Fruit fly (Drosophila melanogaster): Measurements from ENCODE around the gene Pfdn4.

The Pfdn4 gene

DNA sequence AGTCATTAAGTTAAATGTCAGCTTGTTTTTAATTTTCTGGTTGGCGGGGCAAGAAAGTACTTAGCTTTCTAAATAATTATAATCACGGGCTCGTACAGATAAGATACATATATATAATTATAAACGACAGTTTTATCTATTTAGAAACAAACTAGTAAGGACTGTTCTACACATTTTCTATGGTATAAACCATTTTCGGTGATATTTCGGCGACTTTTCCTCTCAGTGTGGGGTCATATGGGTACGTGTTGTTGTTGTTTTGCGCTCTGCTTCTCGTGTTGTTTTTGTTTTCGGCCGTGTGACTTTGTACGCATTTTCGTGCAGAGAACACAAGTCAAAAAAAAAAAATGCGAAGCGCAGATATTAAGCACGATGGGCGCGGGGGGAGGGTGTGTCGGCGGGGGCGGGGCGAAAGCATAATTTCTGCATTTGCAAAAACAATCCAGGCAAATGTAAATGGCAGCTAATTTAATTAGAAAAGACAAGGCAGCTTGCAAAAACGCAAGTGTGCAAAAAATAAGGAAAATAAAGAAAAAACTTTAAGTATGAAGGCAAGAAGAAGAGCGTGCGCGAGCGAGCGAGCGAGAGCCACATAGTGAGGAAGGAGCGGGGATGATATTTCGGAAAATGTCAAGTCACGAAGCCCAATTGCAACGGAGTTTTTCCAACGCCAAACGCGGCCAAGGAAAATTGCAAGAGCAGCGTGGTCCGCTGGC is 2.5 kb downstream of the Pfdn4 start (continued):
- TF ChIP-seq CG14965 (GFP tag; optimal IDR thresholded peaks at IDR 0.05; ENCODE audit: borderline replicate concordance) (no peak), CoRest (tag; optimal IDR thresholded peaks at IDR 0.05) (peak; percentile 30), schlank (tag; optimal IDR thresholded peaks at IDR 0.05) (no peak), zf30C (GFP tag; optimal IDR thresholded peaks at IDR 0.05) (peak; percentile 79), sqz (GFP tag; optimal IDR thresholded peaks at IDR 0.05) (peak; percentile 88), CG7839 (tag; optimal IDR thresholded peaks at IDR 0.05) (peak; percentile 60), lilli (GFP tag; optimal IDR thresholded peaks at IDR 0.05) (peak; percentile 29), ci (GFP tag; IDR thresholded peaks at IDR 0.05) (peak; percentile 66)

DNA sequence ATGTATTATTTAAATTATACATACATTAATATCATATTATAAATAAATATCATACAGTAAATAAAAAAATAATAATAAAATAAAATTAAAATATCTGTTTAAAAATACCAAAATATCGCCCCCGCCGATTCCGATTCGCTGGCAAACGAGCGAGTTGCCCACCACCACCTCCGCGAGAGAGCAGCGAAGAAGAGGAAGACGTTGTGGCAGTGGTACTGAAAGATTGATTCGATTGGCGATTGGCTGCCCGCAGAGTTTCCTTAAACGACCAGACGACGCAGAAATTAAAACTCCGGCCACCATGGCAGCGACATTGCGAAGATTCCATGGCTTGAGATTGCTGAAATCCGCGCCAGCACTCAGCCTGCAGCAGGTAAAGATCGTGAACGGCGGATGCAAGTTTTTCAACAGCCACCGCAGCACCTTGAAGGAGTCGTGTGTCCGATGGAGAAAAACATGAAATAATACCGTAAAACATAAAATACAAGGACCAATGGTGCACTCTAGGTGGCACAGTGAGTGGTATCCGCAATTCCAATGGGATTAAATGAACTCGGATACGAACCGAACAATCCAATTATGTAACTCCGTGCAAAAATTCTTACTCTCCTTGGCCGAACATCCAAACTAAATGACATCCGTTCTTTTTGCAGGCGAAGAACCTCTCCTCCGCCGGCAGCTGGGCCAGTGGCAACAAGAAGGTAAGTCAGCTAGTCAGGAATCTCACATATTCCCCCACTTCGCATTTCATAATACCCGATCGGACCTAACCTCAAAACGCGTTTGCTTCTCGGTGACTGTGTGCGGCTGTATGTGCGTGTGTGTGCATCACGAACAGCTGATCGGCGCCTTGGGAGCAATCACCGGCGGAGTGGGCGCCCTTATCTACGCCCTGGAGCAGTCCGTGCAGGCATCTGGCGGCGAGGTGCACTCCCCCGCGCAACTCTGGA is 7.5 kb downstream of the Pfdn4 start, which contains the start of gene Cyt-c1:
Cyt-c1 (plus strand) TSS at position 173 of the 950 bp plus-strand sequence.
- no peak for TF ChIP-seq CG10565 (GFP tag; optimal IDR thresholded peaks at IDR 0.05)
- no peak for TF ChIP-seq Jarid2 (GFP tag; optimal IDR thresholded peaks at IDR 0.05)
- TF ChIP-seq Hand (GFP tag; optimal IDR thresholded peaks at IDR 0.05), result no peak
- TF ChIP-seq Sin3A (optimal IDR thresholded peaks at IDR 0.05), result peak; percentile 18
- TF ChIP-seq CG3407 (GFP tag; optimal IDR thresholded peaks at IDR 0.05), result no peak
- TF ChIP-seq Dll (GFP tag; IDR thresholded peaks at IDR 0.05; ENCODE audit: partially characterized antibody), result peak; percentile 72
- no peak for TF ChIP-seq CG18619 (GFP tag; optimal IDR thresholded peaks at IDR 0.05)
- TF ChIP-seq CG8290 (GFP tag; optimal IDR thresholded peaks at IDR 0.05), result no peak
- no peak for TF ChIP-seq CG8290 (tag; optimal IDR thresholded peaks at IDR 0.05)
- no peak for TF ChIP-seq CG8478 (optimal IDR thresholded peaks at IDR 0.05)
- no peak for TF ChIP-seq pita (GFP tag; optimal IDR thresholded peaks at IDR 0.05)
- no peak for TF ChIP-seq CG17361 (GFP tag; IDR thresholded peaks at IDR 0.05)
- no peak for TF ChIP-seq dm (GFP tag; optimal IDR thresholded peaks at IDR 0.05)
- no peak for TF ChIP-seq trem (tag; optimal IDR thresholded peaks at IDR 0.05)
- no peak for TF ChIP-seq Abd-B (GFP tag; optimal IDR thresholded peaks at IDR 0.05)
- TF ChIP-seq caup (GFP tag; optimal IDR thresholded peaks at IDR 0.05; ENCODE audit: severe bottlenecking), result no peak
- no peak for TF ChIP-seq chn (GFP tag; optimal IDR thresholded peaks at IDR 0.05)
- TF ChIP-seq CG17912 (GFP tag; optimal IDR thresholded peaks at IDR 0.05), result peak; percentile 14
- TF ChIP-seq aop (GFP tag; IDR thresholded peaks at IDR 0.05), result no peak
- TF ChIP-seq CG6813 (GFP tag; optimal IDR thresholded peaks at IDR 0.05), result peak; percentile 16
- no peak for TF ChIP-seq CG10462 (GFP tag; optimal IDR thresholded peaks at IDR 0.05)
- TF ChIP-seq CG1792 (GFP tag; optimal IDR thresholded peaks at IDR 0.05), result no peak
- TF ChIP-seq Dip2 (GFP tag; IDR thresholded peaks at IDR 0.05), result no peak
- TF ChIP-seq bowl (GFP tag; IDR thresholded peaks at IDR 0.05), result no peak; the same call in 1 of the 2 replicates
- TF ChIP-seq Dad (GFP tag; optimal IDR thresholded peaks at IDR 0.05), result no peak
- TF ChIP-seq abd-A (tag; optimal IDR thresholded peaks at IDR 0.05), result no peak
- peak; percentile 49; the same call in 1 of the 2 replicates for TF ChIP-seq CG2129 (GFP tag; IDR thresholded peaks at IDR 0.05; ENCODE audit: partially characterized antibody)
- no peak for TF ChIP-seq Hsf (GFP tag; optimal IDR thresholded peaks at IDR 0.05)
- TF ChIP-seq trh (GFP tag; optimal IDR thresholded peaks at IDR 0.05), result no peak
- TF ChIP-seq ATbp (GFP tag; optimal IDR thresholded peaks at IDR 0.05), result no peak
- TF ChIP-seq rib (GFP tag; IDR thresholded peaks at IDR 0.05), result no peak
- TF ChIP-seq CG13775 (GFP tag; optimal IDR thresholded peaks at IDR 0.05), result no peak
- no peak for TF ChIP-seq vfl (GFP tag; optimal IDR thresholded peaks at IDR 0.05)
- peak; percentile 43; the same call in 1 of the 2 replicates for TF ChIP-seq CG32532 (GFP tag; IDR thresholded peaks at IDR 0.05)
- no peak for TF ChIP-seq emc (GFP tag; optimal IDR thresholded peaks at IDR 0.05)
- no peak for TF ChIP-seq CG32772 (GFP tag; IDR thresholded peaks at IDR 0.05)
- no peak for TF ChIP-seq CG13296 (GFP tag; optimal IDR thresholded peaks at IDR 0.05)
- TF ChIP-seq stc (GFP tag; IDR thresholded peaks at IDR 0.05), result no peak
- TF ChIP-seq Nf-YC (tag; optimal IDR thresholded peaks at IDR 0.05), result peak; percentile 67
